Worm (Caenorhabditis elegans) whole organism, young adult: ENCODE data around the gene tsp-14.

ENCODE experiments used
- F37B4.10 ChIP-seq: fragments of 200-800 bp; sonication (Bioruptor generic); IDR thresholded peaks from 2 replicates; pipeline ENCODE4 v1.3.6; 2022; ENCODE audit warnings: missing genetic modification characterization, missing compliant biosample characterization
- aptf-2 ChIP-seq: fragments of 200-800 bp; sonication (Bioruptor generic); conservative IDR thresholded peaks from 2 replicates; pipeline ENCODE4 v1.3.6; 2022; ENCODE audit warnings: missing genetic modification reagents, missing genetic modification characterization, missing compliant biosample characterization
- bed-1 ChIP-seq: fragments of 200-800 bp; sonication (Bioruptor generic); IDR thresholded peaks from 2 replicates; pipeline ENCODE4 v1.3.6; 2022; ENCODE audit warnings: missing genetic modification reagents, missing genetic modification characterization, missing compliant biosample characterization
- gei-17 ChIP-seq: fragments of 200-800 bp; sonication (Bioruptor generic); optimal IDR thresholded peaks from 2 replicates; lab custom pipeline; 2018; ENCODE audit warnings: mild to moderate bottlenecking, missing genetic modification characterization, missing compliant biosample characterization
- nfya-1 ChIP-seq: sonication (generic microtip); optimal IDR thresholded peaks from 2 replicates; lab custom pipeline; 2017; ENCODE audit warnings: antibody characterized with exemption, missing compliant biosample characterization, missing genetic modification characterization, borderline replicate concordance; ENCODE audit not compliant: insufficient read depth
- rpc-1 ChIP-seq, 2 experiments: fragments of 150-350 bp in 1 of 2; sonication (generic microtip) in 1 of 2; optimal IDR thresholded peaks; 2 replicates each; lab custom pipeline; 2014 to 2018; ENCODE audit warnings: missing biosample characterization in 1 of 2, missing genetic modification characterization in 1 of 2, missing genetic modification reagents in 1 of 2, missing genotype in 1 of 2
- unc-130 ChIP-seq: sonication (generic microtip); optimal IDR thresholded peaks from 2 replicates; lab custom pipeline; 2016; ENCODE audit warnings: missing genetic modification reagents, missing genetic modification characterization, missing compliant biosample characterization
- unc-62 ChIP-seq: fragments of 150-350 bp; optimal IDR thresholded peaks from 2 replicates; lab custom pipeline; 2014; ENCODE audit warnings: missing biosample characterization, missing genetic modification reagents, missing genetic modification characterization
- zfh-2 ChIP-seq: fragments of 200-800 bp; sonication (Bioruptor generic); conservative IDR thresholded peaks from 2 replicates; pipeline ENCODE4 v1.3.6; 2022; ENCODE audit warnings: missing genetic modification reagents, missing genetic modification characterization, missing compliant biosample characterization
- ztf-18 ChIP-seq: sonication (generic microtip); optimal IDR thresholded peaks from 2 replicates; lab custom pipeline; 2016; ENCODE audit warnings: missing genotype, mild to moderate bottlenecking, missing genetic modification characterization, missing compliant biosample characterization

DNA sequence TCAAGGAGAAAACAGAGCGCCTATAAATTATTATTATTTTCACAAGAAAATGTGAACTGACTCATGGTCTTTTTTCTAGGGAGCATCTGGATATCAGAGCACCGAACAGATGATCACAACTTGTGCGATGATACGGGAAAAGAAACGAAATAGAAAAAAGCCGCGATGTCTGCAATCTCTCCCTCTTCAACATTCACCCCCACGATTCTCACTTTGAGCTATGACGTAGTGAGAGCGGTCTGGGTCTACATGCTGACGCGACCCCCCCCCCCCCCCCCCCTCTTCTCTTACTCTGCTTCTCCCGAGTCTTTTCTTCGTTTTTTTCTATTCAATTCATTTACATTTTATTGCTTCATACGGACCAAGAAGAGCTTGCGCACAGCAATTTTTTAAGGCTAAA is 22.9 kb upstream of the tsp-14 start:
- TF ChIP-seq bed-1 = no peak
- TF ChIP-seq ztf-18 (tag; lab: Kevin White, UChicago) = no peak
- no peak for TF ChIP-seq rpc-1 (optimal IDR thresholded peaks at IDR 0.05; lab: Kevin White, UChicago)
- TF ChIP-seq rpc-1 (tag; optimal IDR thresholded peaks at IDR 0.05; lab: Kevin White, UChicago) = no peak
- no peak for TF ChIP-seq unc-130 (GFP tag; lab: Kevin White, UChicago)
- TF ChIP-seq aptf-2 = no peak
- TF ChIP-seq unc-62 (GFP tag; lab: Kevin White, UChicago) = no peak
- TF ChIP-seq zfh-2 (GFP tag; lab: Robert Waterston, UW) = peak; percentile 97
- TF ChIP-seq F37B4.10 (GFP tag; lab: Robert Waterston, UW) = no peak
- no peak for TF ChIP-seq gei-17 (GFP tag; lab: Kevin White, UChicago)
- no peak for TF ChIP-seq nfya-1 (tag; lab: Kevin White, UChicago)
